Worm (Caenorhabditis elegans) whole organism, mixed stage, embryonic: ENCODE data around the gene R08E5.1.

Experiments
- elt-3 ChIP-seq: fragments of 150-350 bp; optimal IDR thresholded peaks from 2 replicates; lab custom pipeline; 2014; ENCODE audit warnings: missing biosample characterization, missing genetic modification characterization
- lsy-2 ChIP-seq: fragments of 150-350 bp; optimal IDR thresholded peaks from 2 replicates; lab custom pipeline; 2014; ENCODE audit warnings: missing biosample characterization, missing genetic modification characterization
- nhr-28 ChIP-seq: fragments of 150-350 bp; optimal IDR thresholded peaks from 2 replicates; lab custom pipeline; 2014; ENCODE audit warnings: missing biosample characterization, missing genetic modification characterization
- snpc-4 ChIP-seq: fragments of 150-350 bp; optimal IDR thresholded peaks from 2 replicates; lab custom pipeline; 2014; ENCODE audit warnings: missing biosample characterization, missing genetic modification characterization

DNA sequence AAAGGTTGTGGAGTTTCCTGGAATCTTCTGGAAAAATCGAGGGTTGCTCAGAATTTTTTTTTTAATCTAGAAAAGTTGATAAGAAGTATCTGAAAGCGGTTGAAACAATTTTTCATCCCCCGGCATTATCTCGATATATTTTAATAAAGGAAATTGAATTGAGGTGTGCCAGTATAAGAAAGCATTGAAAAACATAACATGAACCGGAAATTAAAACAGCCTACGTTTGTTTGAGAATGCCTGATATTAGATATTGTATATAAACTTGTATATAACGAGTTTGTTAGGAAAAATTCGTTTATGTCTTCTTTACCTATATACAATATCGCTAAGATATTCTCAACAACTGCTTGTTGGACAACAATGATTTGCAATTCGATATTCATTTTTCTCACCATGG is 46.5 kb downstream of the R08E5.1 start, which contains the start of gene str-30:
- TF ChIP-seq elt-3 (tag; lab: Kevin White, UChicago) (no peak), snpc-4 (tag; lab: Kevin White, UChicago) (no peak), nhr-28 (tag; lab: Kevin White, UChicago) (no peak), lsy-2 (tag; lab: Kevin White, UChicago) (no peak)
